Fruit fly (Drosophila melanogaster): ENCODE results near the gene Alg1.

DNA sequence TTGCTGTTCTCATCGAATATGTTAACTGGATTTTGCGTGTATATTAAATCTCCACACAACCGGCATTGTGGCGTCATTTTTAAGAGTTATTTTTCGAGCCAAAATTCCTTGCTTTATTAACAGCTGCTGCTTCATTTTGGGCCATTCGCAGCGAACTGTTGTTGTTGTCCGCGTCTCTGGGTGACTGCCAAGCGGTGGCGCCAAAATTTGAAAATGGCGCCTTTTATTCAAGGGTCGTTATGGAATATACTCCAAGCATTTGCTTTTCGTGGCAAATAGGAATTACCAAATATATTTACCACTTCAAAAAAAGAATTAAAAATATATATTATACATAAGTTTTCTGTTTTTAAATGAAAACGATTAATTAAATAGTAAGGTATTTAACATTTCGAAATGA lies 5.8 kb downstream of the Alg1 start, which contains the start of gene Nnk:
- TF ChIP-seq Blimp-1 (GFP tag; optimal IDR thresholded peaks at IDR 0.05) = no peak
- no peak for TF ChIP-seq svp (GFP tag)
- TF ChIP-seq topi (GFP tag; optimal IDR thresholded peaks at IDR 0.05) = no peak
- no peak for TF ChIP-seq CG32006 (GFP tag; optimal IDR thresholded peaks at IDR 0.05)
- no peak for TF ChIP-seq Smox (GFP tag; optimal IDR thresholded peaks at IDR 0.05)
- TF ChIP-seq CG11294 (GFP tag; IDR thresholded peaks at IDR 0.05) = no peak
- no peak for TF ChIP-seq Lpt (GFP tag; optimal IDR thresholded peaks at IDR 0.05)
- TF ChIP-seq ss (GFP tag; optimal IDR thresholded peaks at IDR 0.05) = no peak
- no peak for TF ChIP-seq dac (GFP tag; optimal IDR thresholded peaks at IDR 0.05)
